Fruit fly (Drosophila melanogaster): ENCODE data around the gene CG10576.

The CG10576 gene

dm6 chr3L:5749616-5750336 lies 15.7 kb downstream of the CG10576 start:
- peak; percentile 26 for TF ChIP-seq sage (GFP tag; optimal IDR thresholded peaks at IDR 0.05)
- TF ChIP-seq Hr78 (GFP tag; optimal IDR thresholded peaks at IDR 0.05) = no peak
- no peak for TF ChIP-seq h (GFP tag; optimal IDR thresholded peaks at IDR 0.05)
- no peak for TF ChIP-seq ey (GFP tag; optimal IDR thresholded peaks at IDR 0.05)
- peak; percentile 84 for TF ChIP-seq Myc (optimal IDR thresholded peaks at IDR 0.05)
- TF ChIP-seq psq (GFP tag; optimal IDR thresholded peaks at IDR 0.05) = no peak
- TF ChIP-seq Mio (GFP tag; optimal IDR thresholded peaks at IDR 0.05) = no peak
- TF ChIP-seq Sp1 (GFP tag; optimal IDR thresholded peaks at IDR 0.05) = no peak
- TF ChIP-seq CG32264 (GFP tag; optimal IDR thresholded peaks at IDR 0.05) = no peak

dm6 chr3L:5731639-5732038 lies 33.9 kb downstream of the CG10576 start:
- no peak for TF ChIP-seq HLH106 (tag; optimal IDR thresholded peaks at IDR 0.05)
- no peak for TF ChIP-seq psq (GFP tag; optimal IDR thresholded peaks at IDR 0.05)
- no peak for TF ChIP-seq CrebA (GFP tag; optimal IDR thresholded peaks at IDR 0.05; ENCODE audit: borderline replicate concordance)
- TF ChIP-seq Myc (optimal IDR thresholded peaks at IDR 0.05) = no peak
- TF ChIP-seq Dif (GFP tag; optimal IDR thresholded peaks at IDR 0.05; ENCODE audit: partially characterized antibody) = no peak
- TF ChIP-seq h (GFP tag; optimal IDR thresholded peaks at IDR 0.05) = no peak
- no peak for TF ChIP-seq dsf (GFP tag; optimal IDR thresholded peaks at IDR 0.05; ENCODE audit: borderline replicate concordance)
- TF ChIP-seq Mio (GFP tag; optimal IDR thresholded peaks at IDR 0.05) = no peak
- no peak for TF ChIP-seq jim (GFP tag; optimal IDR thresholded peaks at IDR 0.05)
- no peak for TF ChIP-seq Hr78 (GFP tag; optimal IDR thresholded peaks at IDR 0.05)
- TF ChIP-seq Vsx2 (GFP tag; optimal IDR thresholded peaks at IDR 0.05; ENCODE audit: partially characterized antibody) = no peak
- TF ChIP-seq dmrt93B (GFP tag; optimal IDR thresholded peaks at IDR 0.05) = no peak

- no peak for TF ChIP-seq dsf (GFP tag; optimal IDR thresholded peaks at IDR 0.05; ENCODE audit: borderline replicate concordance)
- TF ChIP-seq dl (GFP tag; optimal IDR thresholded peaks at IDR 0.05; ENCODE audit: insufficient read depth in 1 of 2, partially characterized antibody in 2 of 2) = no peak
- no peak for TF ChIP-seq h (GFP tag; optimal IDR thresholded peaks at IDR 0.05)
- no peak for TF ChIP-seq CrebA (GFP tag; optimal IDR thresholded peaks at IDR 0.05; ENCODE audit: borderline replicate concordance)
- TF ChIP-seq sage (GFP tag; optimal IDR thresholded peaks at IDR 0.05) = no peak
Measured at dm6 chr3L:5713031-5713430, 52.5 kb downstream of the CG10576 start, which contains the start of gene CG44521. CG44521 (plus strand) TSS chr3L:5713331.
